Fruit fly (Drosophila melanogaster) Kc167 (cell line): ENCODE measurements around the gene ida.

Source experiments
- Myc ChIP-seq: fragments of >200 bp; optimal IDR thresholded peaks from 2 replicates; lab custom pipeline; 2017; ENCODE audit warnings: missing external identifiers
- psq ChIP-seq: fragments of >200 bp; optimal IDR thresholded peaks from 2 replicates; lab custom pipeline; 2017; ENCODE audit warnings: missing external identifiers

dm6 chr3L:3937806-3938205 lies 32.7 kb downstream of the ida start, which contains the start of gene CG10866:
- TF ChIP-seq Myc (lab: Kevin White, UChicago), result no peak
- no peak for TF ChIP-seq psq
